Fruit fly (Drosophila melanogaster): ENCODE results near the gene sinah.

The sinah gene

DNA sequence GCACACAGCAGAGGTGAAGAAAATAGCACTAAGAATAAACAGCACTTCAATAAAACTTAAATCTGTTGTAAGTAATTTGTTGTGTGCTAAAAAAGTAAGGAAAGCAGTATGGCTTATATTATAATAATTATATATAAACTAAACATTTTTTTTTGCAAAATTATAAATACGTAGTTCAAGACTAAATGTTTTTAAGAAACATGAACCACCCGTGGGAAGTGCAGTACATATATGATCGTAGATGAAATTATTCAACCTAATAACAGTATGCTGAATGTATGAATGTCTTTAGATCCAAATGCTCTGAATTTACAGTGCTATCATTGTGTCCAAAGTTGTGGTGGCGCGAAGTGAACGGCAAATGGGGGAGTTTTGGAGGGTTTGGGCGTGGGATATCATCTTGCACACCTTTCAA lies 11.8 kb downstream of the sinah start (continued):
- TF ChIP-seq oc (tag; optimal IDR thresholded peaks at IDR 0.05) = no peak
- peak; percentile 15 for TF ChIP-seq Fer1 (GFP tag; optimal IDR thresholded peaks at IDR 0.05)
- TF ChIP-seq CoRest (tag; optimal IDR thresholded peaks at IDR 0.05) = peak; percentile 35
- TF ChIP-seq CG34224 (GFP tag; IDR thresholded peaks at IDR 0.05; ENCODE audit: partially characterized antibody) = no peak
- peak; percentile 8 for TF ChIP-seq az2 (GFP tag; optimal IDR thresholded peaks at IDR 0.05)
- peak; percentile 14 for TF ChIP-seq CTCF (GFP tag; optimal IDR thresholded peaks at IDR 0.05)
- TF ChIP-seq CG8388 (GFP tag; optimal IDR thresholded peaks at IDR 0.05) = peak; percentile 14
- TF ChIP-seq CG18619 (GFP tag; optimal IDR thresholded peaks at IDR 0.05) = peak; percentile 1
- TF ChIP-seq sob (GFP tag; IDR thresholded peaks at IDR 0.05) = no peak
- peak; percentile 31 for TF ChIP-seq org-1 (GFP tag; optimal IDR thresholded peaks at IDR 0.05)
- no peak for TF ChIP-seq CG12155 (GFP tag; optimal IDR thresholded peaks at IDR 0.05)
- TF ChIP-seq btn (GFP tag; optimal IDR thresholded peaks at IDR 0.05) = no peak
- TF ChIP-seq CG4282 (GFP tag; optimal IDR thresholded peaks at IDR 0.05) = no peak
- no peak for TF ChIP-seq CG6765 (GFP tag; optimal IDR thresholded peaks at IDR 0.05)
- peak; percentile 32 for TF ChIP-seq unpg (GFP tag; optimal IDR thresholded peaks at IDR 0.05)
- TF ChIP-seq Rfx (GFP tag; IDR thresholded peaks at IDR 0.05) = 0 out of 2 replicates have a peak, but pooled peaks have one; percentile 8
- TF ChIP-seq fd96Cb (tag; optimal IDR thresholded peaks at IDR 0.05) = peak; percentile 46
- peak; percentile 29 for TF ChIP-seq D19A (tag; optimal IDR thresholded peaks at IDR 0.05)
- peak; percentile 57 for TF ChIP-seq CG2712 (tag; optimal IDR thresholded peaks at IDR 0.05)
- TF ChIP-seq so (GFP tag; IDR thresholded peaks at IDR 0.05) = no peak
- peak; percentile 48 for TF ChIP-seq CG8924 (tag; optimal IDR thresholded peaks at IDR 0.05)
- peak; percentile 53; the same call in 1 of the 2 replicates for TF ChIP-seq CG31441 (GFP tag; IDR thresholded peaks at IDR 0.05)
- TF ChIP-seq Deaf1 (tag; optimal IDR thresholded peaks at IDR 0.05) = peak; percentile 12
- TF ChIP-seq CG4707 (GFP tag; optimal IDR thresholded peaks at IDR 0.05) = no peak
- peak; percentile 50 for TF ChIP-seq lab (GFP tag; optimal IDR thresholded peaks at IDR 0.05)
- TF ChIP-seq Sox100B (GFP tag; optimal IDR thresholded peaks at IDR 0.05) = peak; percentile 55
- TF ChIP-seq HHEX (GFP tag; optimal IDR thresholded peaks at IDR 0.05) = peak; percentile 56
- peak; percentile 43 for TF ChIP-seq CG10267 (tag; optimal IDR thresholded peaks at IDR 0.05)
- no peak for TF ChIP-seq CG30431 (GFP tag; optimal IDR thresholded peaks at IDR 0.05)
- peak; percentile 31 for TF ChIP-seq BtbVII (GFP tag; optimal IDR thresholded peaks at IDR 0.05)
- peak; percentile 12 for TF ChIP-seq CG17829 (tag; optimal IDR thresholded peaks at IDR 0.05)
- TF ChIP-seq Eip74EF (GFP tag; optimal IDR thresholded peaks at IDR 0.05) = peak in 1 of 2 experiments; percentile 44

- no peak for TF ChIP-seq Chrac-16 (GFP tag; optimal IDR thresholded peaks at IDR 0.05)
- TF ChIP-seq CG3281 (GFP tag; optimal IDR thresholded peaks at IDR 0.05) = peak; percentile 32
- TF ChIP-seq sima (GFP tag; optimal IDR thresholded peaks at IDR 0.05) = no peak
- TF ChIP-seq CG9932 (GFP tag; IDR thresholded peaks at IDR 0.05) = 0 out of 2 replicates have a peak, but pooled peaks have one; percentile 8
- no peak for TF ChIP-seq CG1024 (GFP tag; IDR thresholded peaks at IDR 0.05)
- no peak for TF ChIP-seq CTCF (GFP tag; optimal IDR thresholded peaks at IDR 0.05)
- TF ChIP-seq dysf (GFP tag; IDR thresholded peaks at IDR 0.05) = no peak
- no peak for TF ChIP-seq chm (GFP tag; IDR thresholded peaks at IDR 0.05)
- TF ChIP-seq lab (GFP tag; optimal IDR thresholded peaks at IDR 0.05) = peak; percentile 51
- no peak for TF ChIP-seq Xrp1 (GFP tag; IDR thresholded peaks at IDR 0.05)
- no peak for TF ChIP-seq Sin3A (optimal IDR thresholded peaks at IDR 0.05)
- TF ChIP-seq CG32532 (GFP tag; IDR thresholded peaks at IDR 0.05) = 0 out of 2 replicates have a peak, but pooled peaks have one; percentile 8
- TF ChIP-seq CG8290 (GFP tag; optimal IDR thresholded peaks at IDR 0.05) = no peak
- peak in 1 of 2 experiments; percentile 13 for TF ChIP-seq CG8290 (tag; optimal IDR thresholded peaks at IDR 0.05)
- no peak for TF ChIP-seq Spps (tag; optimal IDR thresholded peaks at IDR 0.05)
- no peak for TF ChIP-seq CG2678 (tag; optimal IDR thresholded peaks at IDR 0.05)
- TF ChIP-seq ara (GFP tag; IDR thresholded peaks at IDR 0.05) = no peak
- TF ChIP-seq CG4282 (GFP tag; optimal IDR thresholded peaks at IDR 0.05) = no peak
- no peak for TF ChIP-seq CG7271 (tag; optimal IDR thresholded peaks at IDR 0.05)
- no peak for TF ChIP-seq CG9727 (GFP tag; optimal IDR thresholded peaks at IDR 0.05)
- no peak for TF ChIP-seq CG2199 (GFP tag; IDR thresholded peaks at IDR 0.05)
- no peak for TF ChIP-seq p53 (GFP tag; optimal IDR thresholded peaks at IDR 0.05)
- no peak for TF ChIP-seq CG13123 (GFP tag; optimal IDR thresholded peaks at IDR 0.05)
- TF ChIP-seq Rfx (GFP tag; IDR thresholded peaks at IDR 0.05) = peak; percentile 36
- no peak for TF ChIP-seq CG4707 (GFP tag; optimal IDR thresholded peaks at IDR 0.05)
Measured at dm6 chr3L:16871630-16872029, 12.8 kb downstream of the sinah start.
